Fruit fly (Drosophila melanogaster) whole organism, embryonic: ENCODE data around the gene CG31823.

Experiments used
- Aef1 ChIP-seq: fragments of 200-800 bp; sonication (Bioruptor generic); IDR thresholded peaks from 3 replicates; pipeline ENCODE4 v1.3.6; 2022; ENCODE audit warnings: missing biosample characterization, missing genetic modification characterization
- B-H2 ChIP-seq: fragments of 200-800 bp; sonication (Bioruptor generic); optimal IDR thresholded peaks from 2 replicates; lab custom pipeline; 2018; ENCODE audit warnings: missing biosample characterization, mild to moderate bottlenecking, missing genetic modification characterization
- C15 ChIP-seq: fragments of 200-800 bp; sonication (Bioruptor generic); IDR thresholded peaks from 3 replicates; pipeline ENCODE4 v1.3.6; 2022; ENCODE audit warnings: missing biosample characterization, missing genetic modification characterization
- CG11695 ChIP-seq: fragments of 200-800 bp; sonication (Bioruptor generic); IDR thresholded peaks from 3 replicates; pipeline ENCODE4 v1.3.6; 2022; ENCODE audit warnings: missing biosample characterization, missing genetic modification characterization
- CG13123 ChIP-seq: fragments of 200-800 bp; sonication (Bioruptor generic); optimal IDR thresholded peaks from 2 replicates; lab custom pipeline; 2016; ENCODE audit warnings: missing biosample characterization, missing genetic modification characterization
- CG15514 ChIP-seq: fragments of 200-800 bp; sonication (Bioruptor generic); optimal IDR thresholded peaks from 3 replicates; lab custom pipeline; 2017; ENCODE audit warnings: missing biosample characterization, missing genetic modification characterization, mild to moderate bottlenecking, moderate library complexity, missing genetic modification reagents
- CG15696 ChIP-seq: fragments of 200-800 bp; sonication (Bioruptor generic); optimal IDR thresholded peaks from 2 replicates; lab custom pipeline; 2019; ENCODE audit warnings: missing biosample characterization, mild to moderate bottlenecking, missing genetic modification characterization, moderate library complexity
- CG1603 ChIP-seq: fragments of 200-800 bp; sonication (Bioruptor generic); optimal IDR thresholded peaks from 2 replicates; lab custom pipeline; 2019; ENCODE audit warnings: missing biosample characterization, mild to moderate bottlenecking, missing genetic modification characterization, moderate library complexity
- CG17568 ChIP-seq: fragments of 200-800 bp; sonication (Bioruptor generic); optimal IDR thresholded peaks from 2 replicates; lab custom pipeline; 2018; ENCODE audit warnings: missing biosample characterization, mild to moderate bottlenecking, missing genetic modification characterization, moderate library complexity
- CG17802 ChIP-seq: fragments of 200-800 bp; sonication (Bioruptor generic); optimal IDR thresholded peaks from 2 replicates; lab custom pipeline; 2018; ENCODE audit warnings: missing biosample characterization, mild to moderate bottlenecking, missing genetic modification characterization, moderate library complexity
- CG30431 ChIP-seq: fragments of 200-800 bp; sonication (Bioruptor generic); optimal IDR thresholded peaks from 2 replicates; lab custom pipeline; 2017; ENCODE audit warnings: missing biosample characterization, missing genetic modification characterization
- CG3163 ChIP-seq: fragments of 200-800 bp; sonication (Bioruptor generic); optimal IDR thresholded peaks from 3 replicates; lab custom pipeline; 2016; ENCODE audit warnings: missing biosample characterization, missing genetic modification characterization
- CG32772 ChIP-seq: fragments of 200-800 bp; sonication (Bioruptor generic); IDR thresholded peaks from 2 replicates; pipeline ENCODE4 v1.3.6; 2022; ENCODE audit warnings: missing biosample characterization, missing genetic modification characterization
- CG3847 ChIP-seq: fragments of 200-800 bp; sonication (Bioruptor generic); IDR thresholded peaks from 2 replicates; pipeline ENCODE4 v1.3.6; 2022; ENCODE audit warnings: missing biosample characterization, missing genetic modification characterization
- CG5953 ChIP-seq: fragments of 200-800 bp; sonication (Bioruptor generic); IDR thresholded peaks from 2 replicates; pipeline ENCODE4 v1.3.6; 2022; ENCODE audit warnings: missing biosample characterization, missing genetic modification characterization
- CG6254 ChIP-seq: fragments of 200-800 bp; sonication (Bioruptor generic); optimal IDR thresholded peaks from 3 replicates; lab custom pipeline; 2017; ENCODE audit warnings: mild to moderate bottlenecking, missing biosample characterization, missing genetic modification reagents, missing genetic modification characterization
- CG7745 ChIP-seq: fragments of 200-800 bp; sonication (Bioruptor generic); optimal IDR thresholded peaks from 2 replicates; lab custom pipeline; 2018; ENCODE audit warnings: missing biosample characterization, mild to moderate bottlenecking, missing genetic modification characterization, moderate library complexity
- CG8478 ChIP-seq: fragments of >200 bp; optimal IDR thresholded peaks from 2 replicates; lab custom pipeline; 2018
- CG8924 ChIP-seq: fragments of 200-800 bp; optimal IDR thresholded peaks from 3 replicates; lab custom pipeline; 2019; ENCODE audit warnings: missing biosample characterization, mild to moderate bottlenecking, missing genetic modification characterization, moderate library complexity
- CG8944 ChIP-seq: fragments of 200-800 bp; sonication (Bioruptor generic); optimal IDR thresholded peaks from 3 replicates; lab custom pipeline; 2016; ENCODE audit warnings: missing biosample characterization, missing genetic modification characterization
- CHES-1-like ChIP-seq: fragments of 200-800 bp; sonication (Bioruptor generic); optimal IDR thresholded peaks from 2 replicates; lab custom pipeline; 2016; ENCODE audit warnings: missing biosample characterization, missing genetic modification characterization
- D19A ChIP-seq: fragments of 200-800 bp; optimal IDR thresholded peaks from 3 replicates; lab custom pipeline; 2019; ENCODE audit warnings: missing biosample characterization, mild to moderate bottlenecking, missing genetic modification characterization, moderate library complexity
- Hr3 ChIP-seq: fragments of 200-800 bp; sonication (Bioruptor generic); optimal IDR thresholded peaks from 3 replicates; lab custom pipeline; 2016; ENCODE audit warnings: missing biosample characterization, missing genetic modification characterization
- Hr78 ChIP-seq, 2 experiments: fragments of 200-800 bp in 1 of 2; fragments of >200 bp in 1 of 2; sonication (Bioruptor generic) in 1 of 2; optimal IDR thresholded peaks; 2 replicates each; lab custom pipeline; 2017 to 2019; ENCODE audit warnings: missing biosample characterization in 2 of 2, missing genetic modification characterization in 2 of 2, mild to moderate bottlenecking in 1 of 2, moderate library complexity in 1 of 2
- Kr ChIP-seq: fragments of 200-800 bp; sonication (Bioruptor generic); optimal IDR thresholded peaks from 2 replicates; lab custom pipeline; 2017; ENCODE audit warnings: missing biosample characterization, mild to moderate bottlenecking, missing genetic modification characterization
- Mad ChIP-seq: fragments of 200-800 bp; sonication (Bioruptor generic); optimal IDR thresholded peaks from 2 replicates; lab custom pipeline; 2016; ENCODE audit warnings: missing biosample characterization, missing genetic modification characterization
- NFAT ChIP-seq: fragments of 200-800 bp; sonication (Bioruptor generic); IDR thresholded peaks from 2 replicates; pipeline ENCODE4 v1.3.6; 2022; ENCODE audit warnings: missing biosample characterization, missing genetic modification characterization
- Neu2 ChIP-seq: fragments of 200-800 bp; sonication (Bioruptor generic); optimal IDR thresholded peaks from 3 replicates; lab custom pipeline; 2016; ENCODE audit warnings: missing biosample characterization, missing genetic modification characterization, borderline replicate concordance
- Poxn ChIP-seq: fragments of 200-800 bp; sonication (Bioruptor generic); IDR thresholded peaks from 2 replicates; pipeline ENCODE4 v1.3.6; 2022; ENCODE audit warnings: missing biosample characterization, missing genetic modification characterization
- Ptx1 ChIP-seq: fragments of 200-800 bp; sonication (Bioruptor generic); IDR thresholded peaks from 2 replicates; pipeline ENCODE4 v1.3.6; 2022; ENCODE audit warnings: missing biosample characterization, missing genetic modification characterization
- Stat92E ChIP-seq, 3 experiments: fragments of >200 bp in 2 of 3; fragments of 200-800 bp in 1 of 3; sonication (Bioruptor generic) in 1 of 3; optimal IDR thresholded peaks; 2 replicates each; lab custom pipeline; 2017 to 2019; ENCODE audit warnings: missing biosample characterization in 3 of 3, missing genetic modification characterization in 3 of 3, mild to moderate bottlenecking in 1 of 3, moderate library complexity in 1 of 3
- amos ChIP-seq: fragments of 200-800 bp; sonication (Bioruptor generic); IDR thresholded peaks from 2 replicates; pipeline ENCODE4 v1.3.6; 2022; ENCODE audit warnings: missing biosample characterization, missing genetic modification characterization; ENCODE audit not compliant: partially characterized antibody
- aop ChIP-seq: fragments of 200-800 bp; sonication (Bioruptor generic); IDR thresholded peaks from 2 replicates; pipeline ENCODE4 v1.3.6; 2022; ENCODE audit warnings: missing biosample characterization, missing genetic modification characterization
- ato ChIP-seq: fragments of 200-800 bp; sonication (Bioruptor generic); IDR thresholded peaks from 2 replicates; pipeline ENCODE4 v1.3.6; 2022; ENCODE audit warnings: missing biosample characterization, missing genetic modification characterization; ENCODE audit not compliant: partially characterized antibody
- ci ChIP-seq: fragments of 200-800 bp; sonication (Bioruptor generic); IDR thresholded peaks from 3 replicates; pipeline ENCODE4 v1.3.6; 2022; ENCODE audit warnings: missing biosample characterization, missing genetic modification characterization
- dmrt11E ChIP-seq: fragments of 200-800 bp; sonication (Bioruptor generic); optimal IDR thresholded peaks from 3 replicates; lab custom pipeline; 2018; ENCODE audit warnings: missing biosample characterization, mild to moderate bottlenecking, missing genetic modification characterization, moderate library complexity
- fd3F ChIP-seq: fragments of 200-800 bp; sonication (Bioruptor generic); optimal IDR thresholded peaks from 2 replicates; lab custom pipeline; 2018; ENCODE audit warnings: missing biosample characterization, mild to moderate bottlenecking, missing genetic modification characterization, moderate library complexity
- h ChIP-seq: fragments of >200 bp; optimal IDR thresholded peaks from 2 replicates; lab custom pipeline; 2017
- ham ChIP-seq: fragments of 200-800 bp; sonication (Bioruptor generic); IDR thresholded peaks from 2 replicates; pipeline ENCODE4 v1.3.6; 2022; ENCODE audit warnings: missing biosample characterization, missing genetic modification characterization
- hkb ChIP-seq, 2 experiments: fragments of 200-800 bp in 1 of 2; fragments of >200 bp in 1 of 2; sonication (Bioruptor generic) in 1 of 2; IDR thresholded peaks in 1 of 2; optimal IDR thresholded peaks in 1 of 2; 2 replicates each; pipeline versions ENCODE4 v1.3.6 to Lab custom; 2017 to 2022; ENCODE audit warnings: missing biosample characterization in 1 of 2, missing genetic modification characterization in 1 of 2
- ind ChIP-seq: fragments of 200-800 bp; sonication (Bioruptor generic); optimal IDR thresholded peaks from 3 replicates; lab custom pipeline; 2016; ENCODE audit warnings: missing biosample characterization, missing genetic modification characterization
- inv ChIP-seq: fragments of 200-800 bp; sonication (Bioruptor generic); IDR thresholded peaks from 2 replicates; pipeline ENCODE4 v1.3.6; 2022; ENCODE audit warnings: missing biosample characterization, missing genetic modification characterization; ENCODE audit not compliant: partially characterized antibody
- kay ChIP-seq: fragments of 200-800 bp; sonication (Bioruptor generic); optimal IDR thresholded peaks from 2 replicates; lab custom pipeline; 2016; ENCODE audit warnings: missing biosample characterization, missing genetic modification characterization
- maf-S ChIP-seq: fragments of 200-800 bp; sonication (Bioruptor generic); optimal IDR thresholded peaks from 2 replicates; lab custom pipeline; 2016; ENCODE audit warnings: missing biosample characterization, missing genetic modification characterization
- org-1 ChIP-seq: fragments of 200-800 bp; sonication (Bioruptor generic); optimal IDR thresholded peaks from 2 replicates; lab custom pipeline; 2017; ENCODE audit warnings: missing biosample characterization, missing genetic modification characterization
- peb ChIP-seq: fragments of 200-800 bp; sonication (Bioruptor generic); IDR thresholded peaks from 2 replicates; pipeline ENCODE4 v1.3.6; 2022; ENCODE audit warnings: missing biosample characterization, missing genetic modification characterization
- pros ChIP-seq: fragments of 200-800 bp; sonication (Bioruptor generic); optimal IDR thresholded peaks from 3 replicates; lab custom pipeline; 2019; ENCODE audit warnings: missing biosample characterization, mild to moderate bottlenecking, missing genetic modification characterization, moderate library complexity
- wdn ChIP-seq: fragments of 200-800 bp; sonication (Bioruptor generic); IDR thresholded peaks from 2 replicates; pipeline ENCODE4 v1.3.6; 2022; ENCODE audit warnings: missing biosample characterization, missing genetic modification characterization
- zfh2 ChIP-seq: fragments of 200-800 bp; sonication (Bioruptor generic); optimal IDR thresholded peaks from 2 replicates; lab custom pipeline; 2016; ENCODE audit warnings: missing biosample characterization, missing genetic modification characterization

CG31823 gene

DNA sequence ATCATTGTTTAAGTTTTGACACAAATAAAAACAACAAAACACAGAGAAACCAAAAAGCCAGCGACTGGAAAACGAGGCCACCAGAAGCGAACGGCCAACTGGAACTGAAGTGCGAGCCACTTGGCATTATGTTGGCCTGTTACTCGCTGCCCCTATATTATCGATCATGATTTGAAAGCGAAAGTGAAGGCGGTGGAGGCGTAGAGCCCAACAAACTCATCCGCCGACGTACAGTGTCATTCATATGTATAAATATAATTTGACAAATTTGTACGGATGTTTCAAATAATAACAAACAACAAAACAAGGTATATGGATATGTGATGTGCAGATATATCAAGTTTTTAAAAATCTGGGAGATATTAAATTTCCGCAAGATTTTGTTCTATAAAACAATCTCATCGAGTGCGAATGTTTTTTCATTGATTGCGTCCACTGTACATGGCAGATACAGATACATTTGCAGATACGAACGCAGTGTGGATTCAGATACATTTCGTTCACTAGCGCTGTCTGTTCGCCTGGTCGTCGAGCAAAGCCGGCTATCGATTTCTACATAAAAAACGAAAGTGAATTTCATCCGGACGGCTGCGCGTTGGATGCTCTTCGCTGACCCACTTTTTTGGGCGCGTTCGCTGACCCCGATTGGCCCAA lies 10.7 kb upstream of the CG31823 start (continued):
- TF ChIP-seq CG3847 (peak; percentile 96), aop (GFP tag; lab: Robert Waterston, UW) (peak; percentile 9), inv (peak; percentile 44; the same call in 1 of the 2 replicates), CG8924 (tag; lab: Kevin White, UChicago) (peak; percentile 96), hkb (optimal IDR thresholded peaks at IDR 0.05; lab: Kevin White, UChicago) (no peak), hkb (GFP tag; IDR thresholded peaks at IDR 0.05; lab: Robert Waterston, UW) (peak; percentile 98), D19A (tag; lab: Kevin White, UChicago) (peak; percentile 92), peb (GFP tag; lab: Robert Waterston, UW) (peak; percentile 93), ham (GFP tag; lab: Robert Waterston, UW) (peak; percentile 80), Hr78 (GFP tag; optimal IDR thresholded peaks at IDR 0.05; lab: Kevin White, UChicago) (no peak), CG5953 (GFP tag; lab: Robert Waterston, UW) (peak; percentile 91), B-H2 (GFP tag; lab: Kevin White, UChicago) (peak; percentile 75), ind (GFP tag; lab: Kevin White, UChicago) (peak; percentile 96), Kr (GFP tag; lab: Kevin White, UChicago) (peak; percentile 49), Poxn (peak; percentile 74), Ptx1 (GFP tag; lab: Robert Waterston, UW) (peak; percentile 97), NFAT (GFP tag; lab: Robert Waterston, UW) (peak; percentile 81), zfh2 (GFP tag; lab: Kevin White, UChicago) (peak; percentile 92), maf-S (GFP tag; lab: Kevin White, UChicago) (peak; percentile 95), wdn (GFP tag; lab: Robert Waterston, UW) (peak; percentile 92), ato (GFP tag; lab: Robert Waterston, UW) (peak; percentile 17; the same call in 1 of the 2 replicates), CG30431 (peak; percentile 94), CG32772 (peak; percentile 97), Stat92E (GFP tag; optimal IDR thresholded peaks at IDR 0.05; lab: Kevin White, UChicago) (peak in 1 of 3 experiments; percentile 82), dmrt11E (tag; lab: Kevin White, UChicago) (peak; percentile 96), h (lab: Kevin White, UChicago) (no peak), C15 (GFP tag; lab: Robert Waterston, UW) (peak; percentile 92), CG11695 (peak; percentile 98), CG1603 (tag; lab: Kevin White, UChicago) (peak; percentile 97), pros (GFP tag; lab: Kevin White, UChicago) (peak; percentile 16), CG15696 (peak; percentile 76), CG13123 (GFP tag; lab: Kevin White, UChicago) (peak; percentile 94), Hr3 (GFP tag; lab: Kevin White, UChicago) (peak; percentile 87), kay (GFP tag; lab: Kevin White, UChicago) (peak; percentile 94), CG8478 (lab: Kevin White, UChicago) (no peak), CG3163 (GFP tag; lab: Kevin White, UChicago) (peak; percentile 79), Neu2 (peak; percentile 39), CHES-1-like (GFP tag; lab: Kevin White, UChicago) (peak; percentile 91), CG17802 (tag; lab: Kevin White, UChicago) (peak; percentile 88), CG6254 (GFP tag; lab: Kevin White, UChicago) (peak; percentile 87), CG15514 (GFP tag; lab: Kevin White, UChicago) (peak; percentile 82), CG17568 (peak; percentile 94), fd3F (peak; percentile 95), CG8944 (GFP tag; lab: Kevin White, UChicago) (peak; percentile 94), CG7745 (peak; percentile 63), Mad (peak; percentile 85), org-1 (GFP tag; lab: Kevin White, UChicago) (peak; percentile 94), amos (no peak), ci (GFP tag; lab: Robert Waterston, UW) (peak; percentile 97), Aef1 (GFP tag; lab: Robert Waterston, UW) (peak; percentile 92)
